Fruit fly (Drosophila melanogaster): Measurements from ENCODE around the gene SP1029.

SP1029 gene

DNA sequence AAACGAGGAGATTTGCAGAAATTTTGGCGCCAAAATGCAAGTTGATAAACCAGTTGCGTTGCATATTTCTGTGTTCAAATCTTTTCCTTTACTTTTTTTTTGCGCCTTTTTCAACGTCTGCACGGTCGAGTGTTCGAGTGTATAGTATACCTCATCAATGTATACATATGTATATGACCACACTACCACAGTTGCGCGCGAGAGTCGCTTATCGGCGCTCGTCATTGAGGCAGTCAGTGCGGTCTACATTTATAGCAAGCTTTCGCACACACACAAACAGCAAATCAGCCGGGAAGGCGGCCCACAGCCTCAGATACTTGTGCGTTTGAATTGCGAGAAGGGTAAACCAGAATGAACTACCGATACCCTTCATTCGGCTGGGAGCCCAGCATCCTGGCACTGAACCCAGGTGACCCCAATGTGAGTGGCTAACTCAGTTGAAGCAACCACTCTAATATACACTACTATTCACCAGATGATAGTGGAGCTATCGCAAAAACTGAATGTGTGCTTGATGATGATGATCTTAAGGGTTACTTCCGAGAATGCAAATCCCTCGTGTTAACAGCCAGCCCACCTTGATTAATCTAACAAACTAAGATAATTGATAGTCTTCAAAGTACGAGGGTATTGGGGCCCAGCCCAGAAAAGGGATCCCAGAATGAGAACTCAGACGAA lies 32.8 kb upstream of the SP1029 start:
- no peak for TF ChIP-seq vvl (GFP tag; IDR thresholded peaks at IDR 0.05)
- peak; percentile 25 for TF ChIP-seq CG10431 (GFP tag; optimal IDR thresholded peaks at IDR 0.05)
- TF ChIP-seq danr (GFP tag; IDR thresholded peaks at IDR 0.05) = no peak
- TF ChIP-seq CG18476 (GFP tag; optimal IDR thresholded peaks at IDR 0.05) = no peak
- no peak for TF ChIP-seq fru (optimal IDR thresholded peaks at IDR 0.05)
- no peak for TF ChIP-seq Gug (GFP tag; IDR thresholded peaks at IDR 0.05)
- peak; percentile 52 for TF ChIP-seq corto (GFP tag; optimal IDR thresholded peaks at IDR 0.05)
- no peak for TF ChIP-seq CG10366 (GFP tag; IDR thresholded peaks at IDR 0.05)
- TF ChIP-seq cg (GFP tag; optimal IDR thresholded peaks at IDR 0.05) = peak; percentile 41
- TF ChIP-seq CG10654 (GFP tag; optimal IDR thresholded peaks at IDR 0.05) = no peak
- TF ChIP-seq otp (GFP tag; IDR thresholded peaks at IDR 0.05) = no peak
- TF ChIP-seq sens (GFP tag) = peak; percentile 9
- no peak for TF ChIP-seq gem (tag; optimal IDR thresholded peaks at IDR 0.05)
- TF ChIP-seq Mrtf (GFP tag; IDR thresholded peaks at IDR 0.05) = no peak
- no peak for TF ChIP-seq HmgZ (tag; optimal IDR thresholded peaks at IDR 0.05)
- TF ChIP-seq Camta (GFP tag; optimal IDR thresholded peaks at IDR 0.05) = no peak
- no peak for TF ChIP-seq CG2202 (tag; optimal IDR thresholded peaks at IDR 0.05)
- no peak for TF ChIP-seq sisA (GFP tag; IDR thresholded peaks at IDR 0.05)
- TF ChIP-seq Max (GFP tag; optimal IDR thresholded peaks at IDR 0.05) = no peak
- no peak for TF ChIP-seq CG11247 (GFP tag; IDR thresholded peaks at IDR 0.05)
- TF ChIP-seq CG34422 (GFP tag; IDR thresholded peaks at IDR 0.05) = no peak
- no peak for TF ChIP-seq CG34376 (GFP tag; optimal IDR thresholded peaks at IDR 0.05)

DNA sequence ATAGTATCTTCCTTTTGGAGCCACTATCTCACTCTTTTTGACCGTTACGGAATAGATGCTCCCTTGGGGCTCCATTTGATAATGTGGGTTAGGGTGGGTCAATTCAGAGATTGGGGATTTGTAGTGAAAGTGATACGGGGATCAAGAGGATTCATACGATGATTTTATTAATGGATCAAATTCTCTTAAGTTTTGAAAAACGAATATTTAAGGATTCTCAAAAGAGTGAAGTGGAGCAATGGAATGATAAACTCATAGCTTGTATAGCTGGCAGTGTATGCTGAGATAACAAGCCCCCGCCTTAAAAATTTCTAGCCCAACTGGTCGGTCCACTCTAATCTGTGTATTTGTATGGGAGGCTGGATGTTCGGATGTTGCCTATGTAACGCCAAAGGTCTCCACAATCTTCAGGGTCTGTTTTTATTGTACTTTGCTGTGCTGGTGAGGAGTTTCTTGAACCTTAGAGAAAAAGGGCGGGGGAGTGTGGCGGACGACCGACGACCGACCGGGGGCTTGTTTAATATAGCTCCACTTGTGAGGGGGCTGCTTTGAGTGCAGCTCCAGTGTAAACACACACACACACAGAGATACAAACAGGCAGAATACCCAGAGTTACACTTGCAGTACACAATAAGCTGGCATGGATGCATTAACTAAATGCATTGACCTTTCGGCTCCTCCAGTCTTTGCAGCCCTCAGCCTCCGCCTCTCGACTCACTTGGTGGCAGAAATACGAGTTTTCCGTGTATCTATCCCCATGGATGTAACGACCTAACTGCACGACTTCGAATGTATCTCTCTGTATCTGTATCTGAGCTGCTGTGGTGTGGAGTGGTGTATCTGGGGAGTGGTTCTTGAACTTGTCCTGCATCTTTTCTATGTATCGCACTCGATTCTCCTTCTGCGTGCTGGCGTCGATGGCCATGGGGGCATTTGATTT lies 30.7 kb upstream of the SP1029 start:
- no peak for TF ChIP-seq pzg (GFP tag; optimal IDR thresholded peaks at IDR 0.05)
- no peak for TF ChIP-seq salm (tag; optimal IDR thresholded peaks at IDR 0.05)
- TF ChIP-seq CG17385 (GFP tag; optimal IDR thresholded peaks at IDR 0.05) = no peak
- no peak for TF ChIP-seq gcm (GFP tag; optimal IDR thresholded peaks at IDR 0.05)
- TF ChIP-seq ftz-f1 (GFP tag; optimal IDR thresholded peaks at IDR 0.05) = no peak
- no peak for TF ChIP-seq Awh (GFP tag; IDR thresholded peaks at IDR 0.05)
- no peak for TF ChIP-seq Opbp (GFP tag; IDR thresholded peaks at IDR 0.05; ENCODE audit: partially characterized antibody)
- TF ChIP-seq PHDP (tag; optimal IDR thresholded peaks at IDR 0.05) = no peak
- TF ChIP-seq Atf-2 (GFP tag; optimal IDR thresholded peaks at IDR 0.05) = no peak
- no peak for TF ChIP-seq tgo (GFP tag; IDR thresholded peaks at IDR 0.05)
- TF ChIP-seq CG16863 (GFP tag; optimal IDR thresholded peaks at IDR 0.05) = no peak
- TF ChIP-seq Pdp1 (GFP tag; optimal IDR thresholded peaks at IDR 0.05) = no peak
- peak; percentile 36 for TF ChIP-seq cg (GFP tag; optimal IDR thresholded peaks at IDR 0.05)
- TF ChIP-seq Ravus (GFP tag; IDR thresholded peaks at IDR 0.05) = no peak
- peak; percentile 12 for TF ChIP-seq CG15601 (tag; optimal IDR thresholded peaks at IDR 0.05)
- no peak for TF ChIP-seq HLH54F (GFP tag; optimal IDR thresholded peaks at IDR 0.05)
- TF ChIP-seq Myb (GFP tag; optimal IDR thresholded peaks at IDR 0.05) = no peak
- no peak for TF ChIP-seq B-H2 (GFP tag; optimal IDR thresholded peaks at IDR 0.05)
- no peak for TF ChIP-seq h (optimal IDR thresholded peaks at IDR 0.05)
- no peak for TF ChIP-seq zfh1 (GFP tag; IDR thresholded peaks at IDR 0.05)
- TF ChIP-seq CG12219 (GFP tag; optimal IDR thresholded peaks at IDR 0.05) = no peak
- no peak for TF ChIP-seq Dip3 (GFP tag; optimal IDR thresholded peaks at IDR 0.05)
- no peak for TF ChIP-seq otp (GFP tag; IDR thresholded peaks at IDR 0.05)
- no peak for TF ChIP-seq CG10654 (GFP tag; optimal IDR thresholded peaks at IDR 0.05)
- TF ChIP-seq dysf (GFP tag; IDR thresholded peaks at IDR 0.05) = no peak
- TF ChIP-seq CG8290 (GFP tag; optimal IDR thresholded peaks at IDR 0.05) = no peak
- no peak for TF ChIP-seq CG8290 (tag; optimal IDR thresholded peaks at IDR 0.05)
- no peak for TF ChIP-seq ranshi (GFP tag; IDR thresholded peaks at IDR 0.05)
- TF ChIP-seq hth (optimal IDR thresholded peaks at IDR 0.05) = no peak
- TF ChIP-seq Bgb (GFP tag; IDR thresholded peaks at IDR 0.05; ENCODE audit: partially characterized antibody) = no peak
- TF ChIP-seq Abd-B (GFP tag; optimal IDR thresholded peaks at IDR 0.05) = no peak
